Worm (Caenorhabditis elegans): Measurements from ENCODE around the gene cas-1.

DNA sequence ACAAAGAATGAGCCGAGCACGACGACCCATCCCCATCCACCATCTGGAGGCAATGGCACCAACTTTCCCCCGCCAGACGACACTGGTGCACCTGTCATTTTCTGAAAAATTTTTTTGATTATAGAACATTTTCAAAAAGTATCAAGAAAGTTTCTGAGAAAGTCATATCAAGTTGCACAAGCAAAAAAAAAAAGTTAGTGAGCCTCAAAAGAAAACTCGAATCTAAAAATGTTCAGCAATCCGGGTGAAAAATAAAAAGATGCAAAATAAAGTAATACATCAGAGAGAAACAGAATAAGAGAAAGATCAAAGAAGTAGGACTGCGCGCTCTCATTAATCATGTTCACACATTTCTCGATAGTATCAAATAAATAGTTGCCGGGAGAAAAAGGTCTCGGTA is 43.1 kb downstream of the cas-1 start, which contains the start of gene mct-6:
- TF ChIP-seq gei-8 (GFP tag; optimal IDR thresholded peaks at IDR 0.05), result no peak
- no peak for TF ChIP-seq duxl-1 (tag; optimal IDR thresholded peaks at IDR 0.05; ENCODE audit: poor library complexity)
- TF ChIP-seq dmd-8 (GFP tag; IDR thresholded peaks at IDR 0.05), result no peak
- no peak for TF ChIP-seq cey-2 (tag; optimal IDR thresholded peaks at IDR 0.05; ENCODE audit: borderline replicate concordance, insufficient read depth)
- TF ChIP-seq lsy-2 (tag; optimal IDR thresholded peaks at IDR 0.05), result no peak
- no peak for TF ChIP-seq tra-1 (GFP tag; IDR thresholded peaks at IDR 0.05)
- TF ChIP-seq egl-27 (tag; optimal IDR thresholded peaks at IDR 0.05), result no peak
- no peak for TF ChIP-seq aly-2 (tag; optimal IDR thresholded peaks at IDR 0.05)
- no peak for TF ChIP-seq dve-1 (tag; optimal IDR thresholded peaks at IDR 0.05; ENCODE audit: insufficient read depth)
- no peak for TF ChIP-seq hlh-30 (tag; optimal IDR thresholded peaks at IDR 0.05; ENCODE audit: insufficient read depth)
- no peak for TF ChIP-seq daf-16 (GFP tag; optimal IDR thresholded peaks at IDR 0.05)
- TF ChIP-seq daf-16 (tag; optimal IDR thresholded peaks at IDR 0.05), result no peak
